4 worm cellular contexts compared by ENCODE assay signal in the genomic region with DNA sequence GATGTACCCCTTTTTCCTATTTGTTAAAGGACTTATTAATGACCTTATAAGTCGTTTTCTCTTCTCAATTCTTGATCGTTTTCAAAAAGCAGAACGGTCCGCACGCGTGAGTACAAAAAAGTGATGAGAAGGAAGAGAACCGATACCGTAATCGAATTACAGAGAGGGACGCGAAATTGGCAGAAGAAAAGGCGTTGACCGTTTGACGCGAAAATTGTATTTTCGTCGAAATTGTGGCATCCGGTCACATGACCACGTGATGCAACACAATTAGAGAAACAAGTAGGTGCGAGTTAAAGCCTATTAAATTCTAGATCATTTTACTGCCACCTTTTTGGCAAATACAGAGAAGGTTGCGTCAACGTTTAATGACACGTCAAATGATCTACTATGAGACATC.
TF ChIP-seq lines count a peak whose summit lies in the region.

No protein-coding gene starts in this region.

TF ChIP-seq in whole organism, L1 larva, 84 proteins besides CTCF, POLR2A, EP300 and RAD21 (continues in another document):
- TF ChIP-seq ceh-90 (tag; optimal IDR thresholded peaks at IDR 0.05; lab: Kevin White, UChicago) (no peak), pag-3 (tag; optimal IDR thresholded peaks at IDR 0.05; lab: Kevin White, UChicago; ENCODE audit: borderline replicate concordance, insufficient read depth) (no peak), lin-39 (tag; optimal IDR thresholded peaks at IDR 0.05; lab: Kevin White, UChicago) (no peak), ceh-63 (GFP tag; optimal IDR thresholded peaks at IDR 0.05; lab: Kevin White, UChicago) (no peak), vab-15 (tag; optimal IDR thresholded peaks at IDR 0.05; lab: Kevin White, UChicago) (no peak), unc-62 (GFP tag; optimal IDR thresholded peaks at IDR 0.05; lab: Kevin White, UChicago) (no peak), xbp-1 (tag; optimal IDR thresholded peaks at IDR 0.05; lab: Kevin White, UChicago) (no peak), nhr-71 (tag; optimal IDR thresholded peaks at IDR 0.05; lab: Kevin White, UChicago) (peak; percentile 3), efl-1 (optimal IDR thresholded peaks at IDR 0.05; lab: Kevin White, UChicago) (no peak), efl-1 (GFP tag; optimal IDR thresholded peaks at IDR 0.05 in 1 of 2; lab: Kevin White, UChicago) (peak in 1 of 2 experiments; percentile 36), nhr-90 (tag; optimal IDR thresholded peaks at IDR 0.05; lab: Kevin White, UChicago; ENCODE audit: poor library complexity) (no peak), elt-3 (tag; optimal IDR thresholded peaks at IDR 0.05; lab: Kevin White, UChicago) (no peak), egl-27 (tag; optimal IDR thresholded peaks at IDR 0.05; lab: Kevin White, UChicago) (no peak), ets-5 (GFP tag; IDR thresholded peaks at IDR 0.05; lab: Robert Waterston, UW) (no peak), nhr-20 (tag; optimal IDR thresholded peaks at IDR 0.05; lab: Kevin White, UChicago) (peak; percentile 4), lsy-2 (tag; optimal IDR thresholded peaks at IDR 0.05; lab: Kevin White, UChicago) (no peak), fkh-8 (tag; optimal IDR thresholded peaks at IDR 0.05; lab: Kevin White, UChicago) (no peak), F16B12.6 (tag; optimal IDR thresholded peaks at IDR 0.05; lab: Kevin White, UChicago) (no peak), nhr-237 (tag; optimal IDR thresholded peaks at IDR 0.05; lab: Kevin White, UChicago) (no peak), nhr-76 (tag; optimal IDR thresholded peaks at IDR 0.05; lab: Kevin White, UChicago) (no peak), pqm-1 (tag; optimal IDR thresholded peaks at IDR 0.05; lab: Kevin White, UChicago) (no peak), dsc-1 (tag; optimal IDR thresholded peaks at IDR 0.05; lab: Kevin White, UChicago) (no peak)

TF ChIP-seq in whole organism, L2 larva, 48 proteins besides CTCF, POLR2A, EP300 and RAD21:
- peak; percentile 0 for TF ChIP-seq sma-9 (GFP tag; optimal IDR thresholded peaks at IDR 0.05; lab: Kevin White, UChicago)
- no peak for TF ChIP-seq sma-9 (tag; optimal IDR thresholded peaks at IDR 0.05; lab: Kevin White, UChicago)
- no peak for TF ChIP-seq gmeb-1 (tag; optimal IDR thresholded peaks at IDR 0.05; lab: Kevin White, UChicago)
- peak; percentile 34 for TF ChIP-seq nhr-129 (tag; optimal IDR thresholded peaks at IDR 0.05; lab: Kevin White, UChicago)

TF ChIP-seq in whole organism, L3 larva, 47 proteins besides CTCF, POLR2A, EP300 and RAD21:
- TF ChIP-seq nhr-76 (tag; optimal IDR thresholded peaks at IDR 0.05; lab: Kevin White, UChicago), result no peak
- no peak for TF ChIP-seq sea-2 (GFP tag; optimal IDR thresholded peaks at IDR 0.05; lab: Kevin White, UChicago)
- TF ChIP-seq tbx-2 (tag; optimal IDR thresholded peaks at IDR 0.05; lab: Kevin White, UChicago), result peak; percentile 84

TF ChIP-seq in whole organism, late embryonic, 69 proteins besides CTCF, POLR2A, EP300 and RAD21:
- TF ChIP-seq unc-42 (tag; optimal IDR thresholded peaks at IDR 0.05; lab: Kevin White, UChicago) (no peak), hlh-30 (tag; optimal IDR thresholded peaks at IDR 0.05; lab: Kevin White, UChicago; ENCODE audit: insufficient read depth) (peak; percentile 23)
